Fruit fly (Drosophila melanogaster): ENCODE measurements around the gene CG42821.
A peak's percentile ranks its signal among the peaks of the same experiment; 100 is the strongest.

DNA sequence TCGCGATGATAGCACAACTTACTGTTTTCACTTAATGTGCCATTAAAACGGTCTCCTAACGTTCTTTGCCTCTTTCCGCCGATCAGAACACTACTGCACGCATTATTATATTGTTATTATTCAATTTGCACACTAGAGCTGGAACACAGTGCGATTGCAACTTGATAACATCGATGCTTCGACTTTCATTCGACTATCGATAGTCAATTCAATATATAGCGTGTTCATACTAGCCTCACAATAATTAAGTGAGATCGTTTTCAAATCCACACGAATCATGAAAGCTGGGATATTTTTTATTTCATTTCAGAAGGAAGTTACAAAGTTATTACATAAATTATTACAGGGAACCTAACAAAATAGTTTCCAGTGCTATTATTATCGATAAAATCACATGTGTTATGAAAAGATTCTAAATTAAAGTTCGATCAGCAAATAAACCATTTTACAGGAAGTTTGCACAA lies 11.6 kb upstream of the CG42821 start:
- no peak for TF ChIP-seq CG8478 (optimal IDR thresholded peaks at IDR 0.05)
- peak; percentile 38 to 43 for TF ChIP-seq CTCF (optimal IDR thresholded peaks at IDR 0.05)
